Worm (Caenorhabditis elegans) whole organism, L2 larva: ENCODE measurements around the gene abt-4.

ENCODE experiments used
- F13H6.1 ChIP-seq: sonication (generic microtip); optimal IDR thresholded peaks from 2 replicates; lab custom pipeline; 2016; ENCODE audit warnings: missing genetic modification characterization, missing compliant biosample characterization
- R02D3.7 ChIP-seq: fragments of 150-350 bp; optimal IDR thresholded peaks from 2 replicates; lab custom pipeline; 2014; ENCODE audit warnings: missing biosample characterization, missing genetic modification characterization
- Y55F3AM.14 ChIP-seq: fragments of 200-800 bp; sonication (Bioruptor generic); optimal IDR thresholded peaks from 2 replicates; lab custom pipeline; 2018; ENCODE audit warnings: mild to moderate bottlenecking, missing genetic modification characterization, missing compliant biosample characterization
- ZK546.5 ChIP-seq: sonication (generic microtip); optimal IDR thresholded peaks from 2 replicates; lab custom pipeline; 2017; ENCODE audit warnings: missing biosample characterization, missing genetic modification characterization
- alr-1 ChIP-seq: fragments of 150-350 bp; optimal IDR thresholded peaks from 2 replicates; lab custom pipeline; 2014; ENCODE audit warnings: missing biosample characterization, missing genetic modification characterization
- aly-2 ChIP-seq: fragments of 150-350 bp; optimal IDR thresholded peaks from 2 replicates; lab custom pipeline; 2014; ENCODE audit warnings: missing biosample characterization, missing genetic modification characterization
- ceh-16 ChIP-seq: fragments of 150-350 bp; optimal IDR thresholded peaks from 2 replicates; lab custom pipeline; 2014; ENCODE audit warnings: missing biosample characterization, missing genetic modification characterization
- ceh-82 ChIP-seq: fragments of 150-350 bp; optimal IDR thresholded peaks from 2 replicates; lab custom pipeline; 2014; ENCODE audit warnings: missing biosample characterization, missing genetic modification characterization
- crh-2 ChIP-seq: sonication (generic microtip); optimal IDR thresholded peaks from 2 replicates; lab custom pipeline; 2017; ENCODE audit warnings: missing biosample characterization, missing genetic modification characterization
- dmd-4 ChIP-seq: sonication (generic microtip); optimal IDR thresholded peaks from 2 replicates; lab custom pipeline; 2017; ENCODE audit warnings: missing biosample characterization, missing genetic modification characterization
- egl-27 ChIP-seq: sonication (generic microtip); optimal IDR thresholded peaks from 3 replicates; lab custom pipeline; 2017; ENCODE audit warnings: missing biosample characterization, missing genetic modification reagents, missing genetic modification characterization
- elt-1 ChIP-seq: fragments of 150-350 bp; optimal IDR thresholded peaks from 2 replicates; lab custom pipeline; 2014; ENCODE audit warnings: missing biosample characterization, missing genetic modification characterization
- fos-1 ChIP-seq: fragments of 150-350 bp; optimal IDR thresholded peaks from 2 replicates; lab custom pipeline; 2014; ENCODE audit warnings: missing biosample characterization, missing genetic modification characterization
- gmeb-1 ChIP-seq: fragments of 150-350 bp; optimal IDR thresholded peaks from 2 replicates; lab custom pipeline; 2014; ENCODE audit warnings: missing biosample characterization, missing genetic modification characterization
- lin-11 ChIP-seq: fragments of 150-350 bp; sonication (generic microtip); optimal IDR thresholded peaks from 2 replicates; lab custom pipeline; 2014; ENCODE audit warnings: missing biosample characterization, missing genetic modification characterization, inconsistent platforms, mixed read lengths
- lin-13 ChIP-seq: fragments of 150-350 bp; optimal IDR thresholded peaks from 2 replicates; lab custom pipeline; 2014; ENCODE audit warnings: missing biosample characterization, missing genetic modification reagents, missing genetic modification characterization
- lin-39 ChIP-seq: fragments of 150-350 bp; optimal IDR thresholded peaks from 2 replicates; lab custom pipeline; 2014; ENCODE audit warnings: missing biosample characterization, missing genetic modification reagents, missing genetic modification characterization
- mab-5 ChIP-seq: fragments of 150-350 bp; optimal IDR thresholded peaks from 2 replicates; lab custom pipeline; 2014; ENCODE audit warnings: missing biosample characterization, missing genetic modification characterization
- mbf-1 ChIP-seq: sonication (generic microtip); optimal IDR thresholded peaks from 2 replicates; lab custom pipeline; 2017; ENCODE audit warnings: missing biosample characterization, missing genetic modification characterization
- mdl-1 ChIP-seq, 2 experiments: fragments of 150-350 bp in 1 of 2; sonication (generic microtip) in 1 of 2; optimal IDR thresholded peaks; 2 replicates each; lab custom pipeline; 2017; ENCODE audit warnings: missing biosample characterization in 2 of 2, missing genetic modification characterization in 2 of 2
- nhr-12 ChIP-seq: fragments of 150-350 bp; optimal IDR thresholded peaks from 2 replicates; lab custom pipeline; 2014; ENCODE audit warnings: missing biosample characterization, missing genetic modification characterization
- nhr-21 ChIP-seq: fragments of 150-350 bp; optimal IDR thresholded peaks from 2 replicates; lab custom pipeline; 2014; ENCODE audit warnings: missing biosample characterization, missing genetic modification characterization
- nhr-23 ChIP-seq: fragments of 150-350 bp; optimal IDR thresholded peaks from 2 replicates; lab custom pipeline; 2014; ENCODE audit warnings: missing biosample characterization, missing genetic modification reagents, missing genetic modification characterization
- nhr-237 ChIP-seq: fragments of 150-350 bp; optimal IDR thresholded peaks from 2 replicates; lab custom pipeline; 2014; ENCODE audit warnings: missing biosample characterization, missing genetic modification characterization
- nhr-25 ChIP-seq: fragments of 150-350 bp; sonication (generic microtip); optimal IDR thresholded peaks from 3 replicates; lab custom pipeline; 2014; ENCODE audit warnings: missing biosample characterization, missing genetic modification characterization
- nhr-77 ChIP-seq: fragments of 150-350 bp; optimal IDR thresholded peaks from 2 replicates; lab custom pipeline; 2014; ENCODE audit warnings: missing biosample characterization, missing genetic modification characterization
- peb-1 ChIP-seq: fragments of 150-350 bp; optimal IDR thresholded peaks from 2 replicates; lab custom pipeline; 2014; ENCODE audit warnings: missing biosample characterization, missing genetic modification characterization
- sem-4 ChIP-seq: fragments of 150-350 bp; optimal IDR thresholded peaks from 2 replicates; lab custom pipeline; 2014; ENCODE audit warnings: missing biosample characterization, missing genetic modification reagents, missing genetic modification characterization
- skn-1 ChIP-seq: sonication (generic microtip); optimal IDR thresholded peaks from 2 replicates; lab custom pipeline; 2017; ENCODE audit warnings: missing biosample characterization, missing genetic modification characterization
- sma-9 ChIP-seq, 2 experiments: fragments of 150-350 bp in 1 of 2; sonication (generic microtip) in 1 of 2; optimal IDR thresholded peaks; 2 replicates each; lab custom pipeline; 2014 to 2016; ENCODE audit warnings: missing genetic modification characterization in 2 of 2, mild to moderate bottlenecking in 1 of 2, missing biosample characterization in 1 of 2, missing compliant biosample characterization in 1 of 2, missing genetic modification reagents in 1 of 2, moderate library complexity in 1 of 2
- snpc-4 ChIP-seq: fragments of 150-350 bp; optimal IDR thresholded peaks from 2 replicates; lab custom pipeline; 2014; ENCODE audit warnings: missing biosample characterization, missing genetic modification characterization
- unc-39 ChIP-seq: fragments of 150-350 bp; optimal IDR thresholded peaks from 2 replicates; lab custom pipeline; 2014; ENCODE audit warnings: missing biosample characterization, missing genetic modification characterization
- unc-62 ChIP-seq: fragments of 150-350 bp; optimal IDR thresholded peaks from 2 replicates; lab custom pipeline; 2014; ENCODE audit warnings: missing biosample characterization, missing genetic modification reagents, missing genetic modification characterization
- ztf-1 ChIP-seq: fragments of 200-800 bp; sonication (Bioruptor generic); conservative IDR thresholded peaks from 2 replicates; pipeline ENCODE4 v1.3.6; 2022; ENCODE audit warnings: missing genetic modification characterization, missing compliant biosample characterization
- ztf-11 ChIP-seq: sonication (generic microtip); optimal IDR thresholded peaks from 2 replicates; lab custom pipeline; 2017; ENCODE audit warnings: missing biosample characterization, missing genetic modification characterization
- ztf-4 ChIP-seq: fragments of 150-350 bp; optimal IDR thresholded peaks from 2 replicates; lab custom pipeline; 2014; ENCODE audit warnings: missing biosample characterization, missing genetic modification characterization

abt-4 gene

ce11 chrV:336350-336749, 5.8 kb upstream of the abt-4 start, which contains the start of gene dmd-8:
TSS of gene dmd-8 (minus strand) at chrV:336450.
- TF ChIP-seq mab-5 (tag; lab: Kevin White, UChicago) (no peak), R02D3.7 (tag; lab: Kevin White, UChicago) (no peak), ceh-82 (tag; lab: Kevin White, UChicago) (no peak), dmd-4 (tag; lab: Kevin White, UChicago) (no peak), skn-1 (tag; lab: Kevin White, UChicago) (no peak), ztf-11 (tag; lab: Kevin White, UChicago) (no peak)

ce11 chrV:333713-334112, 3.2 kb upstream of the abt-4 start:
- no peak for TF ChIP-seq aly-2 (tag; lab: Kevin White, UChicago)
- no peak for TF ChIP-seq nhr-25 (tag; lab: Kevin White, UChicago)
- peak; percentile 32 for TF ChIP-seq gmeb-1
- TF ChIP-seq sem-4 (tag; lab: Kevin White, UChicago), result no peak
- TF ChIP-seq F13H6.1 (tag; lab: Kevin White, UChicago), result peak; percentile 12
- no peak for TF ChIP-seq ztf-11 (tag; lab: Kevin White, UChicago)
- TF ChIP-seq lin-11 (tag; lab: Kevin White, UChicago), result no peak
- TF ChIP-seq peb-1 (tag; lab: Kevin White, UChicago), result no peak
- TF ChIP-seq alr-1 (tag; lab: Kevin White, UChicago), result no peak
- no peak for TF ChIP-seq snpc-4 (tag; lab: Kevin White, UChicago)
- no peak for TF ChIP-seq nhr-237 (tag; lab: Kevin White, UChicago)
- no peak for TF ChIP-seq ZK546.5 (tag; lab: Kevin White, UChicago)
- TF ChIP-seq lin-13 (GFP tag; lab: Kevin White, UChicago), result no peak
- peak; percentile 29 for TF ChIP-seq crh-2 (tag; lab: Kevin White, UChicago)
- no peak for TF ChIP-seq skn-1 (tag; lab: Kevin White, UChicago)
- peak; percentile 99 for TF ChIP-seq fos-1
- TF ChIP-seq unc-62, result no peak
- no peak for TF ChIP-seq egl-27 (tag; lab: Kevin White, UChicago)
- peak; percentile 89 for TF ChIP-seq sma-9 (GFP tag; optimal IDR thresholded peaks at IDR 0.05; lab: Kevin White, UChicago)
- TF ChIP-seq sma-9 (tag; optimal IDR thresholded peaks at IDR 0.05; lab: Kevin White, UChicago), result no peak
- TF ChIP-seq mbf-1 (tag; lab: Kevin White, UChicago), result no peak
- TF ChIP-seq nhr-12, result no peak
- TF ChIP-seq Y55F3AM.14 (GFP tag; lab: Kevin White, UChicago), result no peak
- no peak for TF ChIP-seq nhr-21 (tag; lab: Kevin White, UChicago)
- no peak for TF ChIP-seq ceh-82 (tag; lab: Kevin White, UChicago)
- TF ChIP-seq ztf-1 (GFP tag; lab: Robert Waterston, UW), result no peak

- TF ChIP-seq sma-9 (GFP tag; optimal IDR thresholded peaks at IDR 0.05; lab: Kevin White, UChicago) (peak; percentile 54), sma-9 (tag; optimal IDR thresholded peaks at IDR 0.05; lab: Kevin White, UChicago) (no peak), elt-1 (tag; lab: Kevin White, UChicago) (no peak), lin-39 (tag; lab: Kevin White, UChicago) (no peak), egl-27 (tag; lab: Kevin White, UChicago) (no peak), crh-2 (tag; lab: Kevin White, UChicago) (peak; percentile 54), ztf-4 (tag; lab: Kevin White, UChicago) (no peak), nhr-23 (no peak), gmeb-1 (peak; percentile 6), F13H6.1 (tag; lab: Kevin White, UChicago) (peak; percentile 44), fos-1 (peak; percentile 97), ceh-16 (tag; lab: Kevin White, UChicago) (no peak), mdl-1 (tag; optimal IDR thresholded peaks at IDR 0.05; lab: Kevin White, UChicago) (no peak), unc-39 (no peak), nhr-77 (tag; lab: Kevin White, UChicago) (no peak)
- TF ChIP-seq, all 48 proteins: peak for 5
These were observed 2.1 kb upstream of the abt-4 start for ce11 chrV:332585-332984.

- TF ChIP-seq fos-1 (peak; percentile 56), egl-27 (tag; lab: Kevin White, UChicago) (no peak)
These were observed 720 bp upstream of the abt-4 start for ce11 chrV:331245-331644.
